Worm (Caenorhabditis elegans) whole organism, mixed stage, embryonic: Measurements from ENCODE around the gene M03A1.8.
A peak's percentile ranks its signal among the peaks of the same experiment; 100 is the strongest.

Source experiments
- M03D4.4 ChIP-seq: sonication (generic microtip); optimal IDR thresholded peaks from 2 replicates; lab custom pipeline; 2017; ENCODE audit warnings: mild to moderate bottlenecking, missing genetic modification characterization, missing compliant biosample characterization
- bed-3 ChIP-seq: fragments of 200-800 bp; sonication (Bioruptor generic); optimal IDR thresholded peaks from 3 replicates; lab custom pipeline; 2018; ENCODE audit warnings: mild to moderate bottlenecking, missing genetic modification characterization, moderate library complexity, missing compliant biosample characterization
- blmp-1 ChIP-seq: fragments of 150-350 bp; optimal IDR thresholded peaks from 2 replicates; lab custom pipeline; 2014; ENCODE audit warnings: missing biosample characterization, missing genetic modification characterization
- ceh-39 ChIP-seq: fragments of 150-350 bp; optimal IDR thresholded peaks from 2 replicates; lab custom pipeline; 2014; ENCODE audit warnings: missing biosample characterization, missing genetic modification characterization
- ceh-43 ChIP-seq: fragments of 200-800 bp; sonication (Bioruptor generic); optimal IDR thresholded peaks from 2 replicates; lab custom pipeline; 2018; ENCODE audit warnings: mild to moderate bottlenecking, missing genetic modification characterization, moderate library complexity, missing compliant biosample characterization
- ceh-83 ChIP-seq: fragments of 200-800 bp; sonication (Bioruptor generic); optimal IDR thresholded peaks from 2 replicates; lab custom pipeline; 2018; ENCODE audit warnings: mild to moderate bottlenecking, missing genetic modification characterization, missing compliant biosample characterization
- ces-1 ChIP-seq: fragments of 150-350 bp; optimal IDR thresholded peaks from 2 replicates; lab custom pipeline; 2014; ENCODE audit warnings: missing biosample characterization, missing genetic modification reagents, missing genetic modification characterization
- cnd-1 ChIP-seq: fragments of 200-800 bp; sonication (Bioruptor generic); optimal IDR thresholded peaks from 2 replicates; lab custom pipeline; 2018; ENCODE audit warnings: mild to moderate bottlenecking, missing genetic modification characterization, missing compliant biosample characterization
- elt-1 ChIP-seq: sonication (generic microtip); optimal IDR thresholded peaks from 2 replicates; lab custom pipeline; 2017; ENCODE audit warnings: missing genetic modification characterization, mild to moderate bottlenecking, missing compliant biosample characterization, antibody characterized with exemption, moderate library complexity, borderline replicate concordance; ENCODE audit not compliant: insufficient read depth
- elt-3 ChIP-seq: fragments of 150-350 bp; optimal IDR thresholded peaks from 2 replicates; lab custom pipeline; 2014; ENCODE audit warnings: missing biosample characterization, missing genetic modification characterization
- flh-1 ChIP-seq: fragments of 200-800 bp; sonication (Bioruptor generic); optimal IDR thresholded peaks from 2 replicates; lab custom pipeline; 2018; ENCODE audit warnings: mild to moderate bottlenecking, missing genetic modification characterization, moderate library complexity, missing compliant biosample characterization
- ham-2 ChIP-seq: fragments of 200-800 bp; sonication (Bioruptor generic); optimal IDR thresholded peaks from 2 replicates; lab custom pipeline; 2018; ENCODE audit warnings: mild to moderate bottlenecking, missing genetic modification characterization, missing compliant biosample characterization
- hlh-1 ChIP-seq: fragments of 150-350 bp; optimal IDR thresholded peaks from 2 replicates; lab custom pipeline; 2014; ENCODE audit warnings: missing biosample characterization, missing genetic modification reagents, missing genetic modification characterization
- lin-13 ChIP-seq: fragments of 150-350 bp; optimal IDR thresholded peaks from 2 replicates; lab custom pipeline; 2014; ENCODE audit warnings: missing biosample characterization, missing genetic modification characterization
- lin-32 ChIP-seq: fragments of 200-800 bp; sonication (Bioruptor generic); optimal IDR thresholded peaks from 2 replicates; lab custom pipeline; 2018; ENCODE audit warnings: mild to moderate bottlenecking, missing genetic modification characterization, missing compliant biosample characterization
- lsy-2 ChIP-seq: fragments of 150-350 bp; optimal IDR thresholded peaks from 2 replicates; lab custom pipeline; 2014; ENCODE audit warnings: missing biosample characterization, missing genetic modification characterization
- mab-5 ChIP-seq: fragments of 150-350 bp; optimal IDR thresholded peaks from 2 replicates; lab custom pipeline; 2014; ENCODE audit warnings: missing biosample characterization, missing genetic modification characterization
- mep-1 ChIP-seq: fragments of 150-350 bp; optimal IDR thresholded peaks from 2 replicates; lab custom pipeline; 2017; ENCODE audit warnings: missing biosample characterization, missing genetic modification reagents, missing genetic modification characterization, inconsistent platforms
- nhr-12 ChIP-seq: fragments of 150-350 bp; optimal IDR thresholded peaks from 2 replicates; lab custom pipeline; 2014; ENCODE audit warnings: missing biosample characterization, missing genetic modification characterization
- nhr-2 ChIP-seq: fragments of 150-350 bp; optimal IDR thresholded peaks from 2 replicates; lab custom pipeline; 2014; ENCODE audit warnings: missing biosample characterization, missing genetic modification characterization
- nhr-237 ChIP-seq: fragments of 150-350 bp; optimal IDR thresholded peaks from 2 replicates; lab custom pipeline; 2014; ENCODE audit warnings: missing biosample characterization, missing genetic modification characterization
- pha-4 ChIP-seq: fragments of 150-350 bp; optimal IDR thresholded peaks from 2 replicates; lab custom pipeline; 2018; ENCODE audit warnings: missing biosample characterization, missing genetic modification reagents, missing genetic modification characterization
- sem-2 ChIP-seq: fragments of 200-800 bp; sonication (Bioruptor generic); optimal IDR thresholded peaks from 2 replicates; lab custom pipeline; 2018; ENCODE audit warnings: mild to moderate bottlenecking, missing genetic modification characterization, missing compliant biosample characterization
- snpc-4 ChIP-seq: fragments of 150-350 bp; optimal IDR thresholded peaks from 2 replicates; lab custom pipeline; 2014; ENCODE audit warnings: missing biosample characterization, missing genetic modification characterization
- sptf-1 ChIP-seq: sonication (generic microtip); optimal IDR thresholded peaks from 2 replicates; lab custom pipeline; 2017; ENCODE audit warnings: mild to moderate bottlenecking, missing genetic modification characterization, moderate library complexity, missing compliant biosample characterization
- tbx-8 ChIP-seq: fragments of 200-800 bp; sonication (Bioruptor generic); optimal IDR thresholded peaks from 2 replicates; lab custom pipeline; 2018; ENCODE audit warnings: mild to moderate bottlenecking, missing genetic modification characterization, moderate library complexity, missing compliant biosample characterization
- unc-120 ChIP-seq: sonication (generic microtip); optimal IDR thresholded peaks from 2 replicates; lab custom pipeline; 2017; ENCODE audit warnings: missing genetic modification characterization, missing compliant biosample characterization; ENCODE audit not compliant: poor library complexity, severe bottlenecking
- unc-39 ChIP-seq: fragments of 150-350 bp; optimal IDR thresholded peaks from 2 replicates; lab custom pipeline; 2014; ENCODE audit warnings: missing biosample characterization, missing genetic modification characterization

M03A1.8 gene

ce11 chrII:4557487-4557886, 2.6 kb upstream of the M03A1.8 start, which contains the start of gene M03A1.3:
Gene M03A1.3, plus strand, starts transcription at chrII:4557787.
- no peak for TF ChIP-seq lsy-2 (tag; lab: Kevin White, UChicago)
- no peak for TF ChIP-seq bed-3 (GFP tag; lab: Kevin White, UChicago)
- no peak for TF ChIP-seq ceh-83 (GFP tag; lab: Kevin White, UChicago)
- no peak for TF ChIP-seq lin-13 (tag; lab: Kevin White, UChicago)
- no peak for TF ChIP-seq nhr-2 (tag; lab: Kevin White, UChicago)
- no peak for TF ChIP-seq ces-1
- TF ChIP-seq elt-3 (tag; lab: Kevin White, UChicago) = no peak
- no peak for TF ChIP-seq tbx-8 (GFP tag; lab: Kevin White, UChicago)
- TF ChIP-seq nhr-12 (tag; lab: Kevin White, UChicago) = no peak
- no peak for TF ChIP-seq hlh-1 (tag; lab: Kevin White, UChicago)

ce11 chrII:4562503-4563000, 2.4 kb downstream of the M03A1.8 start, which contains the start of gene dao-2:
Gene dao-2, plus strand, starts transcription at chrII:4562950.
- TF ChIP-seq flh-1 (GFP tag; lab: Kevin White, UChicago) (no peak), elt-3 (tag; lab: Kevin White, UChicago) (peak; percentile 84)

ce11 chrII:4565205-4565604, 5.1 kb downstream of the M03A1.8 start:
- no peak for TF ChIP-seq ceh-43
- TF ChIP-seq elt-1 (tag; lab: Kevin White, UChicago) = no peak
- no peak for TF ChIP-seq tbx-8 (GFP tag; lab: Kevin White, UChicago)
- no peak for TF ChIP-seq unc-120 (tag; lab: Kevin White, UChicago)
- no peak for TF ChIP-seq mep-1 (tag; lab: Kevin White, UChicago)
- TF ChIP-seq ham-2 = no peak
- no peak for TF ChIP-seq lsy-2 (tag; lab: Kevin White, UChicago)
- TF ChIP-seq snpc-4 = no peak
- no peak for TF ChIP-seq ceh-39 (tag; lab: Kevin White, UChicago)

- TF ChIP-seq nhr-237 (tag; lab: Kevin White, UChicago) = no peak
- no peak for TF ChIP-seq pha-4 (tag; lab: Kevin White, UChicago)
- TF ChIP-seq lin-32 (GFP tag; lab: Kevin White, UChicago) = no peak
- TF ChIP-seq unc-39 = no peak
- TF ChIP-seq snpc-4 = no peak
- no peak for TF ChIP-seq ham-2
- no peak for TF ChIP-seq blmp-1 (tag; lab: Kevin White, UChicago)
- TF ChIP-seq unc-120 (tag; lab: Kevin White, UChicago) = no peak
- TF ChIP-seq ces-1 = no peak
These were observed 6.1 kb downstream of the M03A1.8 start for ce11 chrII:4566237-4566636.

- TF ChIP-seq unc-120 (tag; lab: Kevin White, UChicago) = peak; percentile 54
- TF ChIP-seq hlh-1 (tag; lab: Kevin White, UChicago) = peak; percentile 66
- no peak for TF ChIP-seq nhr-237 (tag; lab: Kevin White, UChicago)
- TF ChIP-seq tbx-8 (GFP tag; lab: Kevin White, UChicago) = no peak
- peak; percentile 6 for TF ChIP-seq mep-1 (tag; lab: Kevin White, UChicago)
- peak; percentile 13 for TF ChIP-seq cnd-1 (tag; lab: Kevin White, UChicago)
- peak; percentile 31 for TF ChIP-seq sptf-1 (tag; lab: Kevin White, UChicago)
- peak; percentile 2 for TF ChIP-seq nhr-2 (tag; lab: Kevin White, UChicago)
These were observed 11.0 kb downstream of the M03A1.8 start for ce11 chrII:4571112-4571511.

- TF ChIP-seq mab-5 (tag; lab: Kevin White, UChicago) = no peak
- TF ChIP-seq sem-2 (GFP tag; lab: Kevin White, UChicago) = no peak
- TF ChIP-seq blmp-1 (tag; lab: Kevin White, UChicago) = no peak
- no peak for TF ChIP-seq M03D4.4 (tag; lab: Kevin White, UChicago)
- TF ChIP-seq ham-2 = no peak
These were observed 11.7 kb downstream of the M03A1.8 start, which contains the start of gene vab-1 for ce11 chrII:4571868-4572267. Gene vab-1, plus strand, starts transcription at chrII:4572000.
